Fruit fly (Drosophila melanogaster) whole organism, pupa: ENCODE data around the gene Pp2B-14D.

Source experiments
- CG12605 ChIP-seq: fragments of 200-800 bp; sonication (Bioruptor generic); IDR thresholded peaks from 2 replicates; pipeline ENCODE4 v1.3.6; 2022; ENCODE audit warnings: missing biosample characterization, missing genetic modification characterization
- CG13204 ChIP-seq: fragments of 200-800 bp; sonication (Bioruptor generic); optimal IDR thresholded peaks from 2 replicates; lab custom pipeline; 2018; ENCODE audit warnings: missing biosample characterization, mild to moderate bottlenecking, missing genetic modification characterization, moderate library complexity
- CG14655 ChIP-seq: fragments of 200-800 bp; sonication (Bioruptor generic); optimal IDR thresholded peaks from 3 replicates; lab custom pipeline; 2017; ENCODE audit warnings: mild to moderate bottlenecking, missing biosample characterization, missing genetic modification reagents, missing genetic modification characterization
- CG32121 ChIP-seq: fragments of 200-800 bp; sonication (Bioruptor generic); IDR thresholded peaks from 2 replicates; pipeline ENCODE4 v1.3.6; 2022; ENCODE audit warnings: missing biosample characterization, missing genetic modification characterization
- CG8159 ChIP-seq: fragments of 200-800 bp; sonication (Bioruptor generic); optimal IDR thresholded peaks from 3 replicates; lab custom pipeline; 2018; ENCODE audit warnings: missing biosample characterization, mild to moderate bottlenecking, missing genetic modification characterization, moderate library complexity
- CG9948 ChIP-seq: fragments of 200-800 bp; sonication (Bioruptor generic); optimal IDR thresholded peaks from 2 replicates; lab custom pipeline; 2018; ENCODE audit warnings: missing biosample characterization, mild to moderate bottlenecking, missing genetic modification characterization, moderate library complexity
- D1 ChIP-seq: fragments of 200-800 bp; sonication (Bioruptor generic); optimal IDR thresholded peaks from 2 replicates; lab custom pipeline; 2018; ENCODE audit warnings: missing biosample characterization, mild to moderate bottlenecking, missing genetic modification characterization, moderate library complexity
- EcR ChIP-seq: fragments of 200-800 bp; sonication (Bioruptor generic); optimal IDR thresholded peaks from 3 replicates; lab custom pipeline; 2019; ENCODE audit warnings: missing biosample characterization, missing genetic modification characterization, mild to moderate bottlenecking, moderate library complexity, missing genetic modification reagents
- Pif1A ChIP-seq: fragments of 200-800 bp; sonication (Bioruptor generic); optimal IDR thresholded peaks from 3 replicates; lab custom pipeline; 2016; ENCODE audit warnings: missing biosample characterization, missing genetic modification characterization
- Pif1B ChIP-seq: fragments of 200-800 bp; sonication (Bioruptor generic); optimal IDR thresholded peaks from 3 replicates; lab custom pipeline; 2016; ENCODE audit warnings: missing biosample characterization, missing genetic modification characterization
- Snoo ChIP-seq: fragments of 200-800 bp; sonication (Bioruptor generic); optimal IDR thresholded peaks from 3 replicates; lab custom pipeline; 2017; ENCODE audit warnings: missing biosample characterization, mild to moderate bottlenecking, missing genetic modification characterization, inconsistent platforms
- gl ChIP-seq: fragments of 200-800 bp; sonication (Bioruptor generic); optimal IDR thresholded peaks from 2 replicates; lab custom pipeline; 2018; ENCODE audit warnings: missing biosample characterization, mild to moderate bottlenecking, missing genetic modification characterization
- rn ChIP-seq: fragments of 200-800 bp; sonication (Bioruptor generic); IDR thresholded peaks from 2 replicates; pipeline ENCODE4 v1.3.6; 2022; ENCODE audit warnings: missing biosample characterization, missing genetic modification characterization

DNA sequence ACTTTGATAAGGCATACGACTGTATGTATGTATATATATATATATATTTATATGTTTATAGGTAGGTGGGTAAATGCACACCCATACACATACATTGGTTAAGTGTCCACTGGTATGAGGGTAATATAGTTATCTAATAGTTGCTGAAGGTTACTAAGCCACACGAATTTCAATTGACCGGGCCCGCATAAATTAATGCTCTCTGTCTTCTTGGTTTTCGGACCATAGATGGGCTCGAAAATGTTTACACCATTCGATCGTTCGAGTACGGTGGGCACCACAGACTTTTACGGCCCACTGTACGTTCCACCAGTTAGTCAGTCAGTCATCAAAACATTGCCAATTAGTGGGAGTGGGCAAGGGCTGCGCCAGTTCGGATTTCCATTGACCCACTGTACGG, 35.6 kb upstream of the Pp2B-14D start:
- TF ChIP-seq Pif1A (GFP tag; lab: Kevin White, UChicago) (no peak), Pif1B (GFP tag; lab: Kevin White, UChicago) (no peak), rn (GFP tag; lab: Robert Waterston, UW) (no peak), gl (tag; lab: Kevin White, UChicago) (no peak), EcR (GFP tag; lab: Kevin White, UChicago) (no peak), CG32121 (no peak), CG8159 (tag; lab: Kevin White, UChicago) (no peak), Snoo (tag; lab: Kevin White, UChicago) (no peak), CG14655 (GFP tag; lab: Kevin White, UChicago) (no peak), D1 (tag; lab: Kevin White, UChicago) (no peak), CG9948 (tag; lab: Kevin White, UChicago) (no peak), CG12605 (GFP tag; lab: Robert Waterston, UW) (no peak), CG13204 (GFP tag; lab: Kevin White, UChicago) (no peak)
